Worm (Caenorhabditis elegans): Measurements from ENCODE around the gene math-13.

ce11 chrII:1844552-1844951 is 31.2 kb upstream of the math-13 start:
- no peak for TF ChIP-seq nhr-28 (tag; optimal IDR thresholded peaks at IDR 0.05)
- no peak for TF ChIP-seq aly-2 (tag; optimal IDR thresholded peaks at IDR 0.05)
- no peak for TF ChIP-seq ceh-82 (tag; optimal IDR thresholded peaks at IDR 0.05)
- TF ChIP-seq elt-3 (tag; optimal IDR thresholded peaks at IDR 0.05) = no peak
- TF ChIP-seq egl-27 (tag; optimal IDR thresholded peaks at IDR 0.05) = no peak
- no peak for TF ChIP-seq unc-62 (GFP tag; optimal IDR thresholded peaks at IDR 0.05)
- TF ChIP-seq ztf-11 (tag; optimal IDR thresholded peaks at IDR 0.05) = no peak
- TF ChIP-seq skn-1 (tag; optimal IDR thresholded peaks at IDR 0.05) = no peak
- TF ChIP-seq pqm-1 (tag; optimal IDR thresholded peaks at IDR 0.05) = no peak
